Worm (Caenorhabditis elegans) whole organism, midembryonic: ENCODE measurements around the gene lips-2.

Experiments used
- flt-1 ChIP-seq: fragments of 200-800 bp; sonication (Bioruptor generic); IDR thresholded peaks from 2 replicates; pipeline ENCODE4 v1.3.6; 2022; ENCODE audit warnings: missing genetic modification characterization, missing compliant biosample characterization
- med-1 ChIP-seq: sonication (generic microtip); optimal IDR thresholded peaks from 2 replicates; lab custom pipeline; 2017; ENCODE audit warnings: missing genetic modification characterization, mild to moderate bottlenecking, missing compliant biosample characterization, antibody characterized with exemption, missing genetic modification reagents; ENCODE audit not compliant: insufficient read depth

DNA sequence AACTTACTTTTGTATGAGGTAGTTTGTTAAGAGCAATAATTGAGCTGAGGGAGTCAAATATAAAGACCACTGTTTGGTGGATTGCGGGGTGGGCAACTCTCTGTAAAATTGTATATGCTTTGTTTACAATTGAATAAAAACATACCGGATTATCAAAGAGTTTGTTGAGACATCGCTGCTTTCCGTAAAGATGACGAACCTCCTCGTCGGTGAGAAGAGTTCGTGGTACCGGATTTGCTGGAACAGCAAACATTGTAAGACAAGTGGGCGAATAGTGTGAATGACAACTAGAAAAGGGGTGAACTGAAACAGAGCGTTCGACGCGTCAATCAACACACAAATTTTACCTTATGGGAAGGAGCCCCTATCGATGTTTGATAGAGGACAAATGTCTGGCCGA lies 10.8 kb downstream of the lips-2 start, which contains the start of gene W06D11.2:
- no peak for TF ChIP-seq med-1 (GFP tag; lab: Kevin White, UChicago)
- no peak for TF ChIP-seq flt-1 (GFP tag; lab: Robert Waterston, UW)
